Fruit fly (Drosophila melanogaster) whole organism, embryonic: Measurements from ENCODE around the gene Awh.

Experiments
- CG10274 ChIP-seq: fragments of 200-800 bp; sonication (Bioruptor generic); optimal IDR thresholded peaks from 3 replicates; lab custom pipeline; 2017; ENCODE audit warnings: missing biosample characterization, mild to moderate bottlenecking, missing genetic modification characterization
- CG10959 ChIP-seq: fragments of 200-800 bp; sonication (Bioruptor generic); IDR thresholded peaks from 2 replicates; pipeline ENCODE4 v1.3.6; 2022; ENCODE audit warnings: missing biosample characterization, missing genetic modification characterization
- CG12391 ChIP-seq: fragments of 200-800 bp; sonication (Bioruptor generic); optimal IDR thresholded peaks from 3 replicates; lab custom pipeline; 2018; ENCODE audit warnings: missing biosample characterization, mild to moderate bottlenecking, missing genetic modification characterization, moderate library complexity
- CG13624 ChIP-seq: fragments of 200-800 bp; sonication (Bioruptor generic); optimal IDR thresholded peaks from 2 replicates; lab custom pipeline; 2016; ENCODE audit warnings: missing biosample characterization, missing genetic modification characterization
- CG14710 ChIP-seq: fragments of 200-800 bp; sonication (Bioruptor generic); optimal IDR thresholded peaks from 3 replicates; lab custom pipeline; 2019; ENCODE audit warnings: missing biosample characterization, mild to moderate bottlenecking, missing genetic modification characterization, moderate library complexity
- CG15601 ChIP-seq: fragments of 200-800 bp; sonication (Bioruptor generic); optimal IDR thresholded peaks from 3 replicates; lab custom pipeline; 2019; ENCODE audit warnings: missing biosample characterization, mild to moderate bottlenecking, missing genetic modification characterization, moderate library complexity
- CG1602 ChIP-seq: fragments of 200-800 bp; sonication (Bioruptor generic); optimal IDR thresholded peaks from 3 replicates; lab custom pipeline; 2016; ENCODE audit warnings: missing biosample characterization, missing genetic modification characterization
- CG17328 ChIP-seq: fragments of 200-800 bp; sonication (Bioruptor generic); IDR thresholded peaks from 2 replicates; pipeline ENCODE4 v1.3.6; 2022; ENCODE audit warnings: missing biosample characterization, missing genetic modification characterization
- CG17568 ChIP-seq: fragments of 200-800 bp; sonication (Bioruptor generic); optimal IDR thresholded peaks from 2 replicates; lab custom pipeline; 2018; ENCODE audit warnings: missing biosample characterization, mild to moderate bottlenecking, missing genetic modification characterization, moderate library complexity
- CG3995 ChIP-seq: fragments of 200-800 bp; sonication (Bioruptor generic); optimal IDR thresholded peaks from 3 replicates; lab custom pipeline; 2016; ENCODE audit warnings: missing biosample characterization, missing genetic modification characterization
- CG4617 ChIP-seq: fragments of 200-800 bp; sonication (Bioruptor generic); optimal IDR thresholded peaks from 3 replicates; lab custom pipeline; 2016; ENCODE audit warnings: missing biosample characterization, missing genetic modification characterization, borderline replicate concordance
- CG6254 ChIP-seq: fragments of 200-800 bp; sonication (Bioruptor generic); optimal IDR thresholded peaks from 3 replicates; lab custom pipeline; 2017; ENCODE audit warnings: mild to moderate bottlenecking, missing biosample characterization, missing genetic modification reagents, missing genetic modification characterization
- CG6689 ChIP-seq: fragments of 200-800 bp; sonication (Bioruptor generic); IDR thresholded peaks from 2 replicates; pipeline ENCODE4 v1.3.6; 2022; ENCODE audit warnings: missing biosample characterization, missing genetic modification characterization
- CG7786 ChIP-seq: fragments of 200-800 bp; sonication (Bioruptor generic); optimal IDR thresholded peaks from 2 replicates; lab custom pipeline; 2016; ENCODE audit warnings: missing biosample characterization, missing genetic modification characterization
- CG7963 ChIP-seq: fragments of 200-800 bp; sonication (Bioruptor generic); IDR thresholded peaks from 3 replicates; pipeline ENCODE4 v1.3.6; 2022; ENCODE audit warnings: missing biosample characterization, missing genetic modification characterization; ENCODE audit not compliant: partially characterized antibody
- CG8089 ChIP-seq: fragments of 200-800 bp; sonication (Bioruptor generic); optimal IDR thresholded peaks from 3 replicates; lab custom pipeline; 2016; ENCODE audit warnings: missing biosample characterization, missing genetic modification characterization
- CG8478 ChIP-seq: fragments of >200 bp; optimal IDR thresholded peaks from 2 replicates; lab custom pipeline; 2018
- CG8944 ChIP-seq: fragments of 200-800 bp; sonication (Bioruptor generic); optimal IDR thresholded peaks from 3 replicates; lab custom pipeline; 2016; ENCODE audit warnings: missing biosample characterization, missing genetic modification characterization
- CG9797 ChIP-seq: fragments of 200-800 bp; sonication (Bioruptor generic); optimal IDR thresholded peaks from 3 replicates; lab custom pipeline; 2018; ENCODE audit warnings: missing biosample characterization, mild to moderate bottlenecking, missing genetic modification characterization
- CTCF ChIP-seq: fragments of 200-800 bp; sonication (Bioruptor generic); optimal IDR thresholded peaks from 2 replicates; lab custom pipeline; 2017; ENCODE audit warnings: missing biosample characterization, mild to moderate bottlenecking, missing genetic modification characterization, moderate library complexity
- CrebB ChIP-seq: fragments of 200-800 bp; sonication (Bioruptor generic); optimal IDR thresholded peaks from 3 replicates; lab custom pipeline; 2018; ENCODE audit warnings: missing biosample characterization, mild to moderate bottlenecking, missing genetic modification characterization
- D ChIP-seq, 2 experiments: fragments of 200-800 bp in 1 of 2; fragments of >200 bp in 1 of 2; sonication (Bioruptor generic) in 1 of 2; optimal IDR thresholded peaks; 2 replicates in 1 of 2; 3 replicates in 1 of 2; lab custom pipeline; 2017; ENCODE audit warnings: mild to moderate bottlenecking in 1 of 2, missing biosample characterization in 1 of 2, missing genetic modification characterization in 1 of 2, missing genetic modification reagents in 1 of 2
- D19A ChIP-seq: fragments of 200-800 bp; optimal IDR thresholded peaks from 3 replicates; lab custom pipeline; 2019; ENCODE audit warnings: missing biosample characterization, mild to moderate bottlenecking, missing genetic modification characterization, moderate library complexity
- D19B ChIP-seq: fragments of 200-800 bp; sonication (Bioruptor generic); optimal IDR thresholded peaks from 2 replicates; lab custom pipeline; 2017; ENCODE audit warnings: missing biosample characterization, mild to moderate bottlenecking, missing genetic modification characterization
- ERR ChIP-seq: fragments of 200-800 bp; sonication (Bioruptor generic); optimal IDR thresholded peaks from 2 replicates; lab custom pipeline; 2016; ENCODE audit warnings: missing biosample characterization, missing genetic modification characterization
- Fer1 ChIP-seq: fragments of 200-800 bp; sonication (Bioruptor generic); optimal IDR thresholded peaks from 2 replicates; lab custom pipeline; 2017; ENCODE audit warnings: missing biosample characterization, mild to moderate bottlenecking, missing genetic modification characterization
- Hand ChIP-seq: fragments of 200-800 bp; sonication (Bioruptor generic); optimal IDR thresholded peaks from 2 replicates; lab custom pipeline; 2017; ENCODE audit warnings: mild to moderate bottlenecking, missing biosample characterization, missing genetic modification reagents, missing genetic modification characterization
- MTF-1 ChIP-seq: fragments of 200-800 bp; sonication (Bioruptor generic); optimal IDR thresholded peaks from 2 replicates; lab custom pipeline; 2018; ENCODE audit warnings: missing biosample characterization, mild to moderate bottlenecking, missing genetic modification characterization, borderline replicate concordance
- PHDP ChIP-seq: fragments of 200-800 bp; sonication (Bioruptor generic); optimal IDR thresholded peaks from 3 replicates; lab custom pipeline; 2018; ENCODE audit warnings: missing biosample characterization, mild to moderate bottlenecking, missing genetic modification characterization, moderate library complexity
- Rfx ChIP-seq: fragments of 200-800 bp; sonication (Bioruptor generic); IDR thresholded peaks from 2 replicates; pipeline ENCODE4 v1.3.6; 2022; ENCODE audit warnings: missing biosample characterization, missing genetic modification characterization
- Sry-β ChIP-seq: fragments of 200-800 bp; sonication (Bioruptor generic); optimal IDR thresholded peaks from 2 replicates; lab custom pipeline; 2018; ENCODE audit warnings: missing biosample characterization, mild to moderate bottlenecking, missing genetic modification characterization, moderate library complexity
- Taf1 ChIP-seq: fragments of 200-800 bp; sonication (Bioruptor generic); IDR thresholded peaks from 2 replicates; pipeline ENCODE4 v1.3.6; 2022; ENCODE audit warnings: missing biosample characterization, missing genetic modification characterization
- ash1 ChIP-seq: fragments of 200-800 bp; sonication (Bioruptor generic); optimal IDR thresholded peaks from 2 replicates; lab custom pipeline; 2018; ENCODE audit warnings: missing biosample characterization, mild to moderate bottlenecking, missing genetic modification characterization
- btn ChIP-seq: fragments of 200-800 bp; sonication (Bioruptor generic); optimal IDR thresholded peaks from 2 replicates; lab custom pipeline; 2016; ENCODE audit warnings: missing biosample characterization, missing genetic modification characterization
- cas ChIP-seq: fragments of 200-800 bp; sonication (Bioruptor generic); IDR thresholded peaks from 2 replicates; pipeline ENCODE4 v1.3.6; 2022; ENCODE audit warnings: missing biosample characterization, missing genetic modification characterization
- caup ChIP-seq: fragments of 200-800 bp; sonication (Bioruptor generic); optimal IDR thresholded peaks from 3 replicates; lab custom pipeline; 2017; ENCODE audit warnings: missing biosample characterization, mild to moderate bottlenecking, missing genetic modification characterization, moderate library complexity; ENCODE audit not compliant: severe bottlenecking
- chif ChIP-seq, 2 experiments: fragments of 200-800 bp; sonication (Bioruptor generic); optimal IDR thresholded peaks; 3 replicates each; lab custom pipeline; 2016; ENCODE audit warnings: missing biosample characterization in 2 of 2, missing genetic modification characterization in 2 of 2
- crp ChIP-seq, 2 experiments: fragments of 200-800 bp; sonication (Bioruptor generic); optimal IDR thresholded peaks; 2 replicates in 1 of 2; 3 replicates in 1 of 2; lab custom pipeline; 2017; ENCODE audit warnings: missing biosample characterization in 2 of 2, missing genetic modification characterization in 2 of 2, mild to moderate bottlenecking in 1 of 2, moderate library complexity in 1 of 2
- dmrt11E ChIP-seq: fragments of 200-800 bp; sonication (Bioruptor generic); optimal IDR thresholded peaks from 3 replicates; lab custom pipeline; 2018; ENCODE audit warnings: missing biosample characterization, mild to moderate bottlenecking, missing genetic modification characterization, moderate library complexity
- ftz-f1 ChIP-seq: fragments of 200-800 bp; sonication (Bioruptor generic); optimal IDR thresholded peaks from 2 replicates; lab custom pipeline; 2016; ENCODE audit warnings: missing biosample characterization, missing genetic modification characterization
- gcm2 ChIP-seq: fragments of 200-800 bp; sonication (Bioruptor generic); optimal IDR thresholded peaks from 2 replicates; lab custom pipeline; 2016; ENCODE audit warnings: missing biosample characterization, missing genetic modification characterization
- gem ChIP-seq: fragments of 200-800 bp; sonication (Bioruptor generic); optimal IDR thresholded peaks from 2 replicates; lab custom pipeline; 2019; ENCODE audit warnings: missing biosample characterization, mild to moderate bottlenecking, missing genetic modification characterization, moderate library complexity
- gt ChIP-seq: fragments of 200-800 bp; sonication (Bioruptor generic); IDR thresholded peaks from 2 replicates; pipeline ENCODE4 v1.3.6; 2022; ENCODE audit warnings: missing biosample characterization, missing genetic modification characterization
- lmd ChIP-seq: fragments of 200-800 bp; sonication (Bioruptor generic); IDR thresholded peaks from 2 replicates; pipeline ENCODE4 v1.3.6; 2022; ENCODE audit warnings: missing biosample characterization, missing genetic modification characterization
- sim ChIP-seq: fragments of 200-800 bp; sonication (Bioruptor generic); IDR thresholded peaks from 2 replicates; pipeline ENCODE4 v1.3.6; 2022; ENCODE audit warnings: missing biosample characterization, missing genetic modification characterization
- tll ChIP-seq, 2 experiments: fragments of 200-800 bp in 1 of 2; fragments of >200 bp in 1 of 2; sonication (Bioruptor generic) in 1 of 2; optimal IDR thresholded peaks; 2 replicates each; lab custom pipeline; 2017 to 2019; ENCODE audit warnings: missing biosample characterization in 2 of 2, missing genetic modification characterization in 2 of 2, mild to moderate bottlenecking in 1 of 2, moderate library complexity in 1 of 2
- toy ChIP-seq: fragments of 200-800 bp; sonication (Bioruptor generic); IDR thresholded peaks from 2 replicates; pipeline ENCODE4 v1.3.6; 2022; ENCODE audit warnings: missing biosample characterization, missing genetic modification characterization
- tup ChIP-seq: fragments of 200-800 bp; sonication (Bioruptor generic); optimal IDR thresholded peaks from 2 replicates; lab custom pipeline; 2016; ENCODE audit warnings: missing biosample characterization, mild to moderate bottlenecking, missing genetic modification characterization, moderate library complexity
- wor ChIP-seq: fragments of 200-800 bp; sonication (Bioruptor generic); IDR thresholded peaks from 2 replicates; pipeline ENCODE4 v1.3.6; 2022; ENCODE audit warnings: missing biosample characterization, missing genetic modification characterization
- zfh2 ChIP-seq: fragments of 200-800 bp; sonication (Bioruptor generic); optimal IDR thresholded peaks from 2 replicates; lab custom pipeline; 2016; ENCODE audit warnings: missing biosample characterization, missing genetic modification characterization

Awh gene

dm6 chr3L:3826541-3826940 lies 19.5 kb upstream of the Awh start:
- TF ChIP-seq PHDP (tag; lab: Kevin White, UChicago) (peak; percentile 90), sim (GFP tag; lab: Robert Waterston, UW) (peak; percentile 61; the same call in 1 of the 2 replicates), gem (tag; lab: Kevin White, UChicago) (peak; percentile 92), ftz-f1 (GFP tag; lab: Kevin White, UChicago) (no peak), gcm2 (GFP tag; lab: Kevin White, UChicago) (no peak), CG17568 (GFP tag; lab: Kevin White, UChicago) (peak; percentile 39), Hand (GFP tag; lab: Kevin White, UChicago) (peak; percentile 93), CG3995 (GFP tag; lab: Kevin White, UChicago) (no peak), CG1602 (GFP tag; lab: Kevin White, UChicago) (peak; percentile 69), CG12391 (peak; percentile 89), CG7963 (GFP tag; lab: Robert Waterston, UW) (no peak), dmrt11E (tag; lab: Kevin White, UChicago) (peak; percentile 52), CG8478 (lab: Kevin White, UChicago) (no peak), D19B (GFP tag; lab: Kevin White, UChicago) (peak; percentile 56), cas (peak; percentile 35; the same call in 1 of the 2 replicates), CG6254 (GFP tag; lab: Kevin White, UChicago) (peak; percentile 37), zfh2 (GFP tag; lab: Kevin White, UChicago) (no peak), CG10274 (GFP tag; lab: Kevin White, UChicago) (peak; percentile 41), Sry-β (GFP tag; lab: Kevin White, UChicago) (no peak), tup (peak; percentile 50), caup (peak; percentile 84), CrebB (tag; lab: Kevin White, UChicago) (peak; percentile 83), CG4617 (GFP tag; lab: Kevin White, UChicago) (no peak), CG13624 (GFP tag; lab: Kevin White, UChicago) (no peak), CG7786 (no peak), CG9797 (GFP tag; lab: Kevin White, UChicago) (no peak), CG17328 (GFP tag; lab: Robert Waterston, UW) (peak; percentile 73), wor (GFP tag; lab: Robert Waterston, UW) (peak; percentile 71), Taf1 (GFP tag; lab: Robert Waterston, UW) (peak; percentile 43; the same call in 1 of the 2 replicates), CG8089 (GFP tag; lab: Kevin White, UChicago) (no peak), CG14710 (tag; lab: Kevin White, UChicago) (peak; percentile 74), Rfx (GFP tag; lab: Robert Waterston, UW) (peak; percentile 84), crp (GFP tag; optimal IDR thresholded peaks at IDR 0.05; lab: Kevin White, UChicago) (peak in 1 of 2 experiments; percentile 17), CG10959 (GFP tag; lab: Robert Waterston, UW) (no peak), CG8944 (GFP tag; lab: Kevin White, UChicago) (no peak), CG15601 (tag; lab: Kevin White, UChicago) (peak; percentile 77), D19A (tag; lab: Kevin White, UChicago) (peak; percentile 82), chif (GFP tag; optimal IDR thresholded peaks at IDR 0.05; lab: Kevin White, UChicago) (peak; percentile 18 to 33), D (optimal IDR thresholded peaks at IDR 0.05; lab: Kevin White, UChicago) (no peak), D (GFP tag; optimal IDR thresholded peaks at IDR 0.05; lab: Kevin White, UChicago) (peak; percentile 76), toy (0 out of 2 replicates have a peak, but pooled peaks have one; percentile 30), MTF-1 (GFP tag; lab: Kevin White, UChicago) (peak; percentile 29), ash1 (no peak), gt (GFP tag; lab: Robert Waterston, UW) (no peak), CG6689 (GFP tag; lab: Robert Waterston, UW) (peak; percentile 81), CTCF (GFP tag; lab: Kevin White, UChicago) (no peak), ERR (GFP tag; lab: Kevin White, UChicago) (no peak), btn (GFP tag; lab: Kevin White, UChicago) (no peak), tll (GFP tag; optimal IDR thresholded peaks at IDR 0.05; lab: Kevin White, UChicago) (no peak), Fer1 (GFP tag; lab: Kevin White, UChicago) (peak; percentile 94), lmd (GFP tag; lab: Robert Waterston, UW) (peak; percentile 81)
